Fruit fly (Drosophila melanogaster) whole organism, wandering third instar larva: ENCODE data around the gene CG11327.

Source experiments
- Jra ChIP-seq: sonication (Bioruptor generic); optimal IDR thresholded peaks from 2 replicates; lab custom pipeline; 2016; ENCODE audit warnings: missing biosample characterization, missing genetic modification characterization
- Myc ChIP-seq: fragments of >200 bp; optimal IDR thresholded peaks from 2 replicates; lab custom pipeline; 2017
- OdsH ChIP-seq: fragments of 200-800 bp; sonication (Bioruptor generic); optimal IDR thresholded peaks from 2 replicates; lab custom pipeline; 2016; ENCODE audit warnings: missing biosample characterization, mild to moderate bottlenecking, missing genetic modification characterization
- Vsx2 ChIP-seq: fragments of 200-300, 225-300 bp; sonication (Bioruptor generic); optimal IDR thresholded peaks from 2 replicates; lab custom pipeline; 2018; ENCODE audit warnings: missing biosample characterization, missing genetic modification characterization; ENCODE audit not compliant: partially characterized antibody
- br ChIP-seq: fragments of 200-800 bp; sonication (Bioruptor generic); optimal IDR thresholded peaks from 2 replicates; lab custom pipeline; 2016; ENCODE audit warnings: missing biosample characterization, missing genetic modification characterization
- h ChIP-seq: fragments of 200-800 bp; sonication (Bioruptor generic); optimal IDR thresholded peaks from 3 replicates; lab custom pipeline; 2016; ENCODE audit warnings: missing biosample characterization, mild to moderate bottlenecking, missing genetic modification characterization
- psq ChIP-seq: fragments of 200-800 bp; sonication (Bioruptor generic); optimal IDR thresholded peaks from 3 replicates; lab custom pipeline; 2017; ENCODE audit warnings: missing biosample characterization, mild to moderate bottlenecking, missing genetic modification characterization, moderate library complexity
- woc ChIP-seq: sonication (Bioruptor generic); optimal IDR thresholded peaks from 2 replicates; lab custom pipeline; 2016; ENCODE audit warnings: missing biosample characterization, mild to moderate bottlenecking, missing genetic modification characterization

DNA sequence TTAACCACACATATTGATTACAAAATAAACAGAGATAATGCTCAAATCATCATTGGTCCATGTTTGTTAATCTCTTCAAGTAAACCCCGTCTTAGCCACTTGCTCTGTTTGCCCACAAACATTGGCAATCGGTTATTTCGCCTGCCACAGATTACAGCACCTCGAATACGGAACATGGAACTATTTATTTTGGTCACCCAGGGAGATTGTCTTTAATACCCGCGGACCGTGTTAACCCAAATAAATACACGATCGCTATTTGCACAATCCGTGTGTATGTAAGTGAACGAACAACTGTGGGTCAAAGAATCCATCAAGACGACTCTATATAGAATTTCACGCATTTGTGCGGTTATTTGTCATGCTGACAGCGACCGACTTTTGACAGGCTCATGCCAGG, 14.2 kb upstream of the CG11327 start:
- TF ChIP-seq OdsH (GFP tag; lab: Kevin White, UChicago) (no peak), psq (GFP tag; lab: Kevin White, UChicago) (no peak), Myc (lab: Kevin White, UChicago) (no peak), br (no peak), Jra (no peak), Vsx2 (GFP tag; lab: Kevin White, UChicago) (no peak), h (GFP tag; lab: Kevin White, UChicago) (no peak), woc (GFP tag; lab: Kevin White, UChicago) (no peak)
